Fruit fly (Drosophila melanogaster) whole organism, adult: Measurements from ENCODE around the gene CG5500.

ENCODE experiments used
- CG11617 ChIP-seq: fragments of 200-800 bp; sonication (Bioruptor generic); optimal IDR thresholded peaks from 2 replicates; lab custom pipeline; 2017; ENCODE audit warnings: mild to moderate bottlenecking, missing biosample characterization, missing genetic modification reagents, missing genetic modification characterization
- CG12768 ChIP-seq: fragments of 200-800 bp; sonication (Bioruptor generic); optimal IDR thresholded peaks from 2 replicates; lab custom pipeline; 2017; ENCODE audit warnings: missing biosample characterization, missing genetic modification characterization, mild to moderate bottlenecking, moderate library complexity, missing genetic modification reagents
- CG1620 ChIP-seq: fragments of 200-800 bp; sonication (Bioruptor generic); optimal IDR thresholded peaks from 2 replicates; lab custom pipeline; 2016; ENCODE audit warnings: missing biosample characterization, missing genetic modification characterization
- CG7045 ChIP-seq: fragments of 200-800 bp; sonication (Bioruptor generic); optimal IDR thresholded peaks from 2 replicates; lab custom pipeline; 2017; ENCODE audit warnings: missing biosample characterization, mild to moderate bottlenecking, missing genetic modification characterization
- Crg-1 ChIP-seq: fragments of 200-800 bp; sonication (Bioruptor generic); optimal IDR thresholded peaks from 2 replicates; lab custom pipeline; 2016; ENCODE audit warnings: missing biosample characterization, missing genetic modification characterization

DNA sequence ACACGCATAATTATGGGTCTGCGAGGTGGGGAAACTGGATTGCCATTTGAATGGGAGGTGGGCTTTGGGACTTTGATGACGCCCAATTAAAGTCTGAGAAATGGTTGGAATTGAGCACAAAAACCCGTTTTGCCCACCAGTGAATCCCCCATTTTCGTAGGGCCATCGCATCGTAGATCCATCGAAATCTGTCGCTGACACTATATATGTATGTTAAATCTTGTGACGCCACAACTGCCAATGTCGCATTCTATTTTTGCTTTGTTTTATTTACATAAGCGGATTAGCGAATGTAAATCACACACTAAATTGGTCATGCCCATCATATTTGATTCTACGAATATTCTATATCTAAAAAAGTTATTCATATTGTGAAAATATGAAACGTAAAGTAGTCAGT is 50.0 kb downstream of the CG5500 start:
- no peak for TF ChIP-seq CG1620 (GFP tag; lab: Kevin White, UChicago)
- no peak for TF ChIP-seq Crg-1
- no peak for TF ChIP-seq CG11617
- TF ChIP-seq CG7045 (GFP tag; lab: Kevin White, UChicago) = no peak
- TF ChIP-seq CG12768 (GFP tag; lab: Kevin White, UChicago) = no peak
